Fruit fly (Drosophila melanogaster) whole organism, embryonic: ENCODE results near the gene Muc14A.

ENCODE experiments used
- Adf1 ChIP-seq: fragments of 200-800 bp; sonication (Bioruptor generic); IDR thresholded peaks from 2 replicates; pipeline ENCODE4 v1.3.6; 2022; ENCODE audit warnings: missing biosample characterization, missing genetic modification characterization
- Blimp-1 ChIP-seq: fragments of 200-800 bp; sonication (Bioruptor generic); optimal IDR thresholded peaks from 3 replicates; lab custom pipeline; 2018; ENCODE audit warnings: missing biosample characterization, missing genetic modification characterization, mild to moderate bottlenecking, moderate library complexity, missing genetic modification reagents
- CG10147 ChIP-seq: fragments of 200-800 bp; sonication (Bioruptor generic); optimal IDR thresholded peaks from 2 replicates; lab custom pipeline; 2019; ENCODE audit warnings: missing biosample characterization, mild to moderate bottlenecking, missing genetic modification characterization, moderate library complexity
- CG1024 ChIP-seq: fragments of 200-800 bp; sonication (Bioruptor generic); IDR thresholded peaks from 2 replicates; pipeline ENCODE4 v1.3.6; 2022; ENCODE audit warnings: missing biosample characterization, missing genetic modification characterization
- CG11093 ChIP-seq: fragments of 200-800 bp; sonication (Bioruptor generic); IDR thresholded peaks from 3 replicates; pipeline ENCODE4 v1.3.6; 2022; ENCODE audit warnings: missing biosample characterization, missing genetic modification characterization
- CG11456 ChIP-seq: fragments of 200-800 bp; sonication (Bioruptor generic); IDR thresholded peaks from 3 replicates; pipeline ENCODE4 v1.3.6; 2022; ENCODE audit warnings: missing biosample characterization, missing genetic modification characterization
- CG11695 ChIP-seq: fragments of 200-800 bp; sonication (Bioruptor generic); IDR thresholded peaks from 3 replicates; pipeline ENCODE4 v1.3.6; 2022; ENCODE audit warnings: missing biosample characterization, missing genetic modification characterization
- CG12071 ChIP-seq: fragments of 200-800 bp; sonication (Bioruptor generic); optimal IDR thresholded peaks from 3 replicates; lab custom pipeline; 2018; ENCODE audit warnings: missing biosample characterization, mild to moderate bottlenecking, missing genetic modification characterization
- CG12299 ChIP-seq: fragments of 200-800 bp; sonication (Bioruptor generic); optimal IDR thresholded peaks from 2 replicates; lab custom pipeline; 2018; ENCODE audit warnings: missing biosample characterization, mild to moderate bottlenecking, missing genetic modification characterization
- CG1233 ChIP-seq: fragments of 200-800 bp; sonication (Bioruptor generic); optimal IDR thresholded peaks from 4 replicates; lab custom pipeline; 2018; ENCODE audit warnings: missing biosample characterization, mild to moderate bottlenecking, missing genetic modification characterization
- CG12744 ChIP-seq: fragments of 200-800 bp; sonication (Bioruptor generic); optimal IDR thresholded peaks from 2 replicates; lab custom pipeline; 2016; ENCODE audit warnings: missing biosample characterization, missing genetic modification characterization
- CG12769 ChIP-seq: fragments of 200-800 bp; sonication (Bioruptor generic); optimal IDR thresholded peaks from 2 replicates; lab custom pipeline; 2019; ENCODE audit warnings: missing biosample characterization, mild to moderate bottlenecking, missing genetic modification characterization, moderate library complexity
- CG13624 ChIP-seq: fragments of 200-800 bp; sonication (Bioruptor generic); optimal IDR thresholded peaks from 2 replicates; lab custom pipeline; 2016; ENCODE audit warnings: missing biosample characterization, missing genetic modification characterization
- CG16813 ChIP-seq: fragments of 200-800 bp; sonication (Bioruptor generic); IDR thresholded peaks from 3 replicates; pipeline ENCODE4 v1.3.6; 2022; ENCODE audit warnings: missing biosample characterization, missing genetic modification characterization; ENCODE audit not compliant: partially characterized antibody
- CG17361 ChIP-seq: fragments of 200-800 bp; sonication (Bioruptor generic); IDR thresholded peaks from 3 replicates; pipeline ENCODE4 v1.3.6; 2022; ENCODE audit warnings: missing biosample characterization, missing genetic modification characterization
- CG18619 ChIP-seq: fragments of 200-800 bp; sonication (Bioruptor generic); optimal IDR thresholded peaks from 3 replicates; lab custom pipeline; 2017; ENCODE audit warnings: missing biosample characterization, mild to moderate bottlenecking, missing genetic modification characterization
- CG18764 ChIP-seq: fragments of 200-800 bp; sonication (Bioruptor generic); optimal IDR thresholded peaks from 3 replicates; lab custom pipeline; 2016; ENCODE audit warnings: missing biosample characterization, missing genetic modification characterization
- CG2116 ChIP-seq: fragments of 200-800 bp; sonication (Bioruptor generic); optimal IDR thresholded peaks from 3 replicates; lab custom pipeline; 2018; ENCODE audit warnings: missing biosample characterization, mild to moderate bottlenecking, missing genetic modification characterization
- CG2199 ChIP-seq: fragments of 200-800 bp; sonication (Bioruptor generic); IDR thresholded peaks from 3 replicates; pipeline ENCODE4 v1.3.6; 2022; ENCODE audit warnings: missing biosample characterization, missing genetic modification characterization
- CG32532 ChIP-seq: fragments of 200-800 bp; sonication (Bioruptor generic); IDR thresholded peaks from 2 replicates; pipeline ENCODE4 v1.3.6; 2022; ENCODE audit warnings: missing biosample characterization, missing genetic modification characterization
- CG34224 ChIP-seq: fragments of 200-800 bp; sonication (Bioruptor generic); IDR thresholded peaks from 3 replicates; pipeline ENCODE4 v1.3.6; 2022; ENCODE audit warnings: missing biosample characterization, missing genetic modification characterization; ENCODE audit not compliant: partially characterized antibody
- CG6765 ChIP-seq: fragments of 200-800 bp; sonication (Bioruptor generic); optimal IDR thresholded peaks from 3 replicates; lab custom pipeline; 2017; ENCODE audit warnings: missing biosample characterization, mild to moderate bottlenecking, missing genetic modification characterization
- Deaf1 ChIP-seq: fragments of 200-800 bp; optimal IDR thresholded peaks from 3 replicates; lab custom pipeline; 2019; ENCODE audit warnings: missing biosample characterization, mild to moderate bottlenecking, missing genetic modification characterization, moderate library complexity
- Dll ChIP-seq: fragments of 200-800 bp; sonication (Bioruptor generic); IDR thresholded peaks from 4 replicates; pipeline ENCODE4 v1.3.6; 2022; ENCODE audit warnings: missing biosample characterization, missing genetic modification characterization; ENCODE audit not compliant: partially characterized antibody
- Dp ChIP-seq: fragments of 200-800 bp; sonication (Bioruptor generic); optimal IDR thresholded peaks from 2 replicates; lab custom pipeline; 2018; ENCODE audit warnings: missing biosample characterization, mild to moderate bottlenecking, missing genetic modification characterization, moderate library complexity
- Hmx ChIP-seq: fragments of 200-800 bp; sonication (Bioruptor generic); optimal IDR thresholded peaks from 2 replicates; lab custom pipeline; 2016; ENCODE audit warnings: missing biosample characterization, missing genetic modification characterization
- Hr78 ChIP-seq, 2 experiments: fragments of 200-800 bp in 1 of 2; fragments of >200 bp in 1 of 2; sonication (Bioruptor generic) in 1 of 2; optimal IDR thresholded peaks; 2 replicates each; lab custom pipeline; 2017 to 2019; ENCODE audit warnings: missing biosample characterization in 2 of 2, missing genetic modification characterization in 2 of 2, mild to moderate bottlenecking in 1 of 2, moderate library complexity in 1 of 2
- Med ChIP-seq: fragments of 200-800 bp; sonication (Bioruptor generic); peaks from one replicate; lab custom pipeline; 2016; ENCODE audit warnings: missing biosample characterization, missing genetic modification characterization, mild to moderate bottlenecking, inconsistent platforms, moderate library complexity
- Neu2 ChIP-seq: fragments of 200-800 bp; sonication (Bioruptor generic); optimal IDR thresholded peaks from 3 replicates; lab custom pipeline; 2016; ENCODE audit warnings: missing biosample characterization, missing genetic modification characterization, borderline replicate concordance
- Nf-YB ChIP-seq: fragments of 200-800 bp; sonication (Bioruptor generic); optimal IDR thresholded peaks from 3 replicates; lab custom pipeline; 2019; ENCODE audit warnings: missing biosample characterization, mild to moderate bottlenecking, missing genetic modification characterization, moderate library complexity
- Nf-YC ChIP-seq: fragments of 200-800 bp; optimal IDR thresholded peaks from 3 replicates; lab custom pipeline; 2019; ENCODE audit warnings: missing biosample characterization, mild to moderate bottlenecking, missing genetic modification characterization, moderate library complexity
- Vsx1 ChIP-seq: fragments of 200-800 bp; sonication (Bioruptor generic); optimal IDR thresholded peaks from 2 replicates; lab custom pipeline; 2017; ENCODE audit warnings: missing biosample characterization, mild to moderate bottlenecking, missing genetic modification characterization, missing genetic modification reagents
- abd-A ChIP-seq: fragments of 200-800 bp; sonication (Bioruptor generic); optimal IDR thresholded peaks from 3 replicates; lab custom pipeline; 2019; ENCODE audit warnings: missing biosample characterization, mild to moderate bottlenecking, missing genetic modification characterization, moderate library complexity
- amos ChIP-seq: fragments of 200-800 bp; sonication (Bioruptor generic); IDR thresholded peaks from 2 replicates; pipeline ENCODE4 v1.3.6; 2022; ENCODE audit warnings: missing biosample characterization, missing genetic modification characterization; ENCODE audit not compliant: partially characterized antibody
- bowl ChIP-seq: fragments of 200-800 bp; sonication (Bioruptor generic); IDR thresholded peaks from 2 replicates; pipeline ENCODE4 v1.3.6; 2022; ENCODE audit warnings: missing biosample characterization, missing genetic modification characterization
- bsh ChIP-seq, 2 experiments: fragments of 200-800 bp; sonication (Bioruptor generic); optimal IDR thresholded peaks; 2 replicates each; lab custom pipeline; 2017 to 2018; ENCODE audit warnings: mild to moderate bottlenecking in 2 of 2, missing biosample characterization in 2 of 2, missing genetic modification characterization in 2 of 2, moderate library complexity in 1 of 2
- chm ChIP-seq: fragments of 200-800 bp; sonication (Bioruptor generic); IDR thresholded peaks from 2 replicates; pipeline ENCODE4 v1.3.6; 2022; ENCODE audit warnings: missing biosample characterization, missing genetic modification characterization
- chn ChIP-seq: fragments of 200-800 bp; sonication (Bioruptor generic); optimal IDR thresholded peaks from 2 replicates; lab custom pipeline; 2016; ENCODE audit warnings: missing biosample characterization, missing genetic modification characterization
- knrl ChIP-seq: fragments of 200-800 bp; sonication (Bioruptor generic); IDR thresholded peaks from 3 replicates; pipeline ENCODE4 v1.3.6; 2022; ENCODE audit warnings: missing biosample characterization, missing genetic modification characterization; ENCODE audit not compliant: partially characterized antibody
- luna ChIP-seq: fragments of 200-800 bp; sonication (Bioruptor generic); optimal IDR thresholded peaks from 2 replicates; lab custom pipeline; 2016; ENCODE audit warnings: missing biosample characterization, missing genetic modification characterization
- phol ChIP-seq: fragments of 200-800 bp; sonication (Bioruptor generic); optimal IDR thresholded peaks from 3 replicates; lab custom pipeline; 2018; ENCODE audit warnings: missing biosample characterization, mild to moderate bottlenecking, missing genetic modification characterization, moderate library complexity
- row ChIP-seq: fragments of 200-800 bp; sonication (Bioruptor generic); IDR thresholded peaks from 3 replicates; pipeline ENCODE4 v1.3.6; 2022; ENCODE audit warnings: missing biosample characterization, missing genetic modification characterization
- sc ChIP-seq, 3 experiments: fragments of >200 bp in 2 of 3; fragments of 200-800 bp in 1 of 3; sonication (Bioruptor generic) in 1 of 3; optimal IDR thresholded peaks; 2 replicates in 2 of 3; 3 replicates in 1 of 3; lab custom pipeline; 2017; ENCODE audit warnings: mild to moderate bottlenecking in 1 of 3, missing biosample characterization in 1 of 3, missing genetic modification characterization in 1 of 3, missing genetic modification reagents in 1 of 3
- so ChIP-seq: fragments of 200-800 bp; sonication (Bioruptor generic); IDR thresholded peaks from 3 replicates; pipeline ENCODE4 v1.3.6; 2022; ENCODE audit warnings: missing biosample characterization, missing genetic modification characterization
- stwl ChIP-seq: fragments of 200-800 bp; sonication (Bioruptor generic); optimal IDR thresholded peaks from 3 replicates; lab custom pipeline; 2018; ENCODE audit warnings: missing biosample characterization, mild to moderate bottlenecking, missing genetic modification characterization, moderate library complexity
- sug ChIP-seq: fragments of 200-800 bp; optimal IDR thresholded peaks from 2 replicates; lab custom pipeline; 2019; ENCODE audit warnings: missing biosample characterization, mild to moderate bottlenecking, missing genetic modification characterization, moderate library complexity
- usp ChIP-seq: fragments of >200 bp; optimal IDR thresholded peaks from 2 replicates; lab custom pipeline; 2017; ENCODE audit warnings: missing biosample characterization, missing genetic modification characterization
- wdn ChIP-seq: fragments of 200-800 bp; sonication (Bioruptor generic); IDR thresholded peaks from 2 replicates; pipeline ENCODE4 v1.3.6; 2022; ENCODE audit warnings: missing biosample characterization, missing genetic modification characterization

The Muc14A gene

dm6 chrX:16091431-16091990 is 82.6 kb downstream of the Muc14A start, which contains the start of gene Tob (continued):
- peak; percentile 70; the same call in 1 of the 3 replicates for TF ChIP-seq CG2199 (GFP tag; lab: Robert Waterston, UW)
- TF ChIP-seq CG10147 (GFP tag; lab: Kevin White, UChicago) = no peak
- no peak for TF ChIP-seq stwl (tag; lab: Kevin White, UChicago)
- peak; percentile 84 for TF ChIP-seq Med
- peak in 1 of 2 experiments; percentile 29 for TF ChIP-seq Hr78 (GFP tag; optimal IDR thresholded peaks at IDR 0.05; lab: Kevin White, UChicago)
- peak; percentile 19 for TF ChIP-seq Blimp-1
- TF ChIP-seq CG12071 (GFP tag; lab: Kevin White, UChicago) = peak; percentile 17
- TF ChIP-seq CG1233 (GFP tag; lab: Kevin White, UChicago) = peak; percentile 15
- TF ChIP-seq Nf-YB (GFP tag; lab: Kevin White, UChicago) = peak; percentile 3
- TF ChIP-seq CG6765 (GFP tag; lab: Kevin White, UChicago) = peak; percentile 58
- TF ChIP-seq phol (tag; lab: Kevin White, UChicago) = peak; percentile 18
- TF ChIP-seq bsh (GFP tag; optimal IDR thresholded peaks at IDR 0.05; lab: Kevin White, UChicago) = no peak
- TF ChIP-seq CG12744 (GFP tag; lab: Kevin White, UChicago) = no peak
- peak; percentile 100 for TF ChIP-seq Deaf1
- peak; percentile 32; the same call in 1 of the 3 replicates for TF ChIP-seq so (GFP tag; lab: Robert Waterston, UW)
- no peak for TF ChIP-seq usp (GFP tag; lab: Kevin White, UChicago)
- peak; percentile 52; the same call in 1 of the 2 replicates for TF ChIP-seq CG32532 (GFP tag; lab: Robert Waterston, UW)
- TF ChIP-seq row (GFP tag; lab: Robert Waterston, UW) = peak; percentile 84
- peak; percentile 23 for TF ChIP-seq Vsx1
- TF ChIP-seq CG12299 (tag; lab: Kevin White, UChicago) = no peak
- TF ChIP-seq CG13624 (GFP tag; lab: Kevin White, UChicago) = peak; percentile 24
- no peak for TF ChIP-seq luna (GFP tag; lab: Kevin White, UChicago)
- TF ChIP-seq CG11695 = no peak
- TF ChIP-seq knrl (GFP tag; lab: Robert Waterston, UW) = 0 out of 3 replicates have a peak, but pooled peaks have one; percentile 34
- TF ChIP-seq CG1024 (GFP tag; lab: Robert Waterston, UW) = 0 out of 2 replicates have a peak, but pooled peaks have one; percentile 20
- TF ChIP-seq Dp (GFP tag; lab: Kevin White, UChicago) = no peak
- peak; percentile 73 for TF ChIP-seq CG12769 (tag; lab: Kevin White, UChicago)
- TF ChIP-seq CG16813 (GFP tag; lab: Robert Waterston, UW) = no peak; the same call in 2 of the 3 replicates
- no peak for TF ChIP-seq CG17361 (GFP tag; lab: Robert Waterston, UW)
- peak; percentile 20; the same call in 1 of the 3 replicates for TF ChIP-seq CG34224 (GFP tag; lab: Robert Waterston, UW)
- TF ChIP-seq sug (tag; lab: Kevin White, UChicago) = peak; percentile 82
- TF ChIP-seq Adf1 = peak; percentile 29; the same call in 1 of the 2 replicates
- TF ChIP-seq chm (GFP tag; lab: Robert Waterston, UW) = peak; percentile 57; the same call in 1 of the 2 replicates
- no peak for TF ChIP-seq CG11093
- no peak for TF ChIP-seq Neu2 (GFP tag; lab: Kevin White, UChicago)
- no peak for TF ChIP-seq CG2116 (GFP tag; lab: Kevin White, UChicago)
- TF ChIP-seq Hmx = no peak
- no peak for TF ChIP-seq CG18619 (GFP tag; lab: Kevin White, UChicago)
- 0 out of 4 replicates have a peak, but pooled peaks have one; percentile 21 for TF ChIP-seq Dll (GFP tag; lab: Robert Waterston, UW)
- peak; percentile 53; the same call in 1 of the 2 replicates for TF ChIP-seq amos (GFP tag; lab: Robert Waterston, UW)
- no peak for TF ChIP-seq wdn
- peak; percentile 31 for TF ChIP-seq Nf-YC (tag; lab: Kevin White, UChicago)
- no peak for TF ChIP-seq CG18764 (GFP tag; lab: Kevin White, UChicago)
- peak; percentile 46 for TF ChIP-seq abd-A (tag; lab: Kevin White, UChicago)
- TF ChIP-seq sc (optimal IDR thresholded peaks at IDR 0.05; lab: Kevin White, UChicago) = no peak
- TF ChIP-seq sc (GFP tag; optimal IDR thresholded peaks at IDR 0.05; lab: Kevin White, UChicago) = no peak
- no peak for TF ChIP-seq bowl (GFP tag; lab: Robert Waterston, UW)
- peak; percentile 3 for TF ChIP-seq chn (GFP tag; lab: Kevin White, UChicago)
- TF ChIP-seq CG11456 = 0 out of 3 replicates have a peak, but pooled peaks have one; percentile 20
